Fruit fly (Drosophila melanogaster) whole organism, embryonic: Measurements from ENCODE around the gene Cchl.
A peak's percentile ranks its signal among the peaks of the same experiment; 100 is the strongest.

ENCODE experiments used
- Aef1 ChIP-seq: fragments of 200-800 bp; sonication (Bioruptor generic); IDR thresholded peaks from 3 replicates; pipeline ENCODE4 v1.3.6; 2022; ENCODE audit warnings: missing biosample characterization, missing genetic modification characterization
- Asciz ChIP-seq: fragments of 200-800 bp; sonication (Bioruptor generic); optimal IDR thresholded peaks from 2 replicates; lab custom pipeline; 2017; ENCODE audit warnings: missing biosample characterization, mild to moderate bottlenecking, missing genetic modification characterization, missing genetic modification reagents
- B-H2 ChIP-seq: fragments of 200-800 bp; sonication (Bioruptor generic); optimal IDR thresholded peaks from 2 replicates; lab custom pipeline; 2018; ENCODE audit warnings: missing biosample characterization, mild to moderate bottlenecking, missing genetic modification characterization
- CG1024 ChIP-seq: fragments of 200-800 bp; sonication (Bioruptor generic); IDR thresholded peaks from 2 replicates; pipeline ENCODE4 v1.3.6; 2022; ENCODE audit warnings: missing biosample characterization, missing genetic modification characterization
- CG10274 ChIP-seq: fragments of 200-800 bp; sonication (Bioruptor generic); optimal IDR thresholded peaks from 3 replicates; lab custom pipeline; 2017; ENCODE audit warnings: missing biosample characterization, mild to moderate bottlenecking, missing genetic modification characterization
- CG12071 ChIP-seq: fragments of 200-800 bp; sonication (Bioruptor generic); optimal IDR thresholded peaks from 3 replicates; lab custom pipeline; 2018; ENCODE audit warnings: missing biosample characterization, mild to moderate bottlenecking, missing genetic modification characterization
- CG12299 ChIP-seq: fragments of 200-800 bp; sonication (Bioruptor generic); optimal IDR thresholded peaks from 2 replicates; lab custom pipeline; 2018; ENCODE audit warnings: missing biosample characterization, mild to moderate bottlenecking, missing genetic modification characterization
- CG1233 ChIP-seq: fragments of 200-800 bp; sonication (Bioruptor generic); optimal IDR thresholded peaks from 4 replicates; lab custom pipeline; 2018; ENCODE audit warnings: missing biosample characterization, mild to moderate bottlenecking, missing genetic modification characterization
- CG17361 ChIP-seq: fragments of 200-800 bp; sonication (Bioruptor generic); IDR thresholded peaks from 3 replicates; pipeline ENCODE4 v1.3.6; 2022; ENCODE audit warnings: missing biosample characterization, missing genetic modification characterization
- CG17802 ChIP-seq: fragments of 200-800 bp; sonication (Bioruptor generic); optimal IDR thresholded peaks from 2 replicates; lab custom pipeline; 2018; ENCODE audit warnings: missing biosample characterization, mild to moderate bottlenecking, missing genetic modification characterization, moderate library complexity
- CG2199 ChIP-seq: fragments of 200-800 bp; sonication (Bioruptor generic); IDR thresholded peaks from 3 replicates; pipeline ENCODE4 v1.3.6; 2022; ENCODE audit warnings: missing biosample characterization, missing genetic modification characterization
- CG32532 ChIP-seq: fragments of 200-800 bp; sonication (Bioruptor generic); IDR thresholded peaks from 2 replicates; pipeline ENCODE4 v1.3.6; 2022; ENCODE audit warnings: missing biosample characterization, missing genetic modification characterization
- CG4360 ChIP-seq: fragments of 200-800 bp; sonication (Bioruptor generic); IDR thresholded peaks from 2 replicates; pipeline ENCODE4 v1.3.6; 2022; ENCODE audit warnings: missing biosample characterization, missing genetic modification characterization
- CG4424 ChIP-seq: fragments of 200-800 bp; sonication (Bioruptor generic); optimal IDR thresholded peaks from 3 replicates; lab custom pipeline; 2016; ENCODE audit warnings: missing biosample characterization, missing genetic modification characterization
- CG4820 ChIP-seq: fragments of 200-800 bp; sonication (Bioruptor generic); optimal IDR thresholded peaks from 3 replicates; lab custom pipeline; 2016; ENCODE audit warnings: missing biosample characterization, missing genetic modification characterization
- CG6654 ChIP-seq: fragments of 200-800 bp; sonication (Bioruptor generic); optimal IDR thresholded peaks from 2 replicates; lab custom pipeline; 2017; ENCODE audit warnings: missing biosample characterization, mild to moderate bottlenecking, missing genetic modification characterization
- CG6854 ChIP-seq: fragments of 200-800 bp; sonication (Bioruptor generic); optimal IDR thresholded peaks from 3 replicates; lab custom pipeline; 2017; ENCODE audit warnings: missing biosample characterization, mild to moderate bottlenecking, missing genetic modification characterization
- CG7372 ChIP-seq: fragments of 200-800 bp; sonication (Bioruptor generic); IDR thresholded peaks from 2 replicates; pipeline ENCODE4 v1.3.6; 2022; ENCODE audit warnings: missing biosample characterization, missing genetic modification characterization
- CG7745 ChIP-seq: fragments of 200-800 bp; sonication (Bioruptor generic); optimal IDR thresholded peaks from 2 replicates; lab custom pipeline; 2018; ENCODE audit warnings: missing biosample characterization, mild to moderate bottlenecking, missing genetic modification characterization, moderate library complexity
- CG8944 ChIP-seq: fragments of 200-800 bp; sonication (Bioruptor generic); optimal IDR thresholded peaks from 3 replicates; lab custom pipeline; 2016; ENCODE audit warnings: missing biosample characterization, missing genetic modification characterization
- CG9876 ChIP-seq: fragments of 200-800 bp; sonication (Bioruptor generic); optimal IDR thresholded peaks from 2 replicates; lab custom pipeline; 2016; ENCODE audit warnings: missing biosample characterization, missing genetic modification characterization
- CTCF ChIP-seq: fragments of 200-800 bp; sonication (Bioruptor generic); optimal IDR thresholded peaks from 2 replicates; lab custom pipeline; 2017; ENCODE audit warnings: missing biosample characterization, mild to moderate bottlenecking, missing genetic modification characterization, moderate library complexity
- Deaf1 ChIP-seq: fragments of 200-800 bp; optimal IDR thresholded peaks from 3 replicates; lab custom pipeline; 2019; ENCODE audit warnings: missing biosample characterization, mild to moderate bottlenecking, missing genetic modification characterization, moderate library complexity
- E2f1 ChIP-seq: fragments of 200-800 bp; sonication (Bioruptor generic); IDR thresholded peaks from 2 replicates; pipeline ENCODE4 v1.3.6; 2022; ENCODE audit warnings: missing biosample characterization, missing genetic modification characterization
- Hr39 ChIP-seq: fragments of >200 bp; optimal IDR thresholded peaks from 2 replicates; lab custom pipeline; 2017
- MBD-R2 ChIP-seq: fragments of 200-800 bp; sonication (Bioruptor generic); IDR thresholded peaks from 2 replicates; pipeline ENCODE4 v1.3.6; 2022; ENCODE audit warnings: missing biosample characterization, missing genetic modification characterization
- Meics ChIP-seq: fragments of 200-800 bp; sonication (Bioruptor generic); optimal IDR thresholded peaks from 2 replicates; lab custom pipeline; 2017; ENCODE audit warnings: missing biosample characterization, mild to moderate bottlenecking, missing genetic modification characterization
- ac ChIP-seq: fragments of 200-800 bp; sonication (Bioruptor generic); optimal IDR thresholded peaks from 3 replicates; lab custom pipeline; 2017; ENCODE audit warnings: missing biosample characterization, mild to moderate bottlenecking, missing genetic modification characterization
- bab2 ChIP-seq: fragments of 200-800 bp; sonication (Bioruptor generic); optimal IDR thresholded peaks from 2 replicates; lab custom pipeline; 2016; ENCODE audit warnings: missing biosample characterization, missing genetic modification characterization
- caup ChIP-seq: fragments of 200-800 bp; sonication (Bioruptor generic); optimal IDR thresholded peaks from 3 replicates; lab custom pipeline; 2017; ENCODE audit warnings: missing biosample characterization, mild to moderate bottlenecking, missing genetic modification characterization, moderate library complexity; ENCODE audit not compliant: severe bottlenecking
- corto ChIP-seq: fragments of 200-800 bp; sonication (Bioruptor generic); optimal IDR thresholded peaks from 2 replicates; lab custom pipeline; 2016; ENCODE audit warnings: missing biosample characterization, mild to moderate bottlenecking, missing genetic modification characterization, moderate library complexity
- dm ChIP-seq: fragments of 200-800 bp; sonication (Bioruptor generic); optimal IDR thresholded peaks from 3 replicates; lab custom pipeline; 2016; ENCODE audit warnings: missing biosample characterization, missing genetic modification characterization
- gce ChIP-seq: fragments of 200-800 bp; sonication (Bioruptor generic); IDR thresholded peaks from 3 replicates; pipeline ENCODE4 v1.3.6; 2022; ENCODE audit warnings: missing biosample characterization, missing genetic modification characterization
- h ChIP-seq: fragments of >200 bp; optimal IDR thresholded peaks from 2 replicates; lab custom pipeline; 2017
- hbn ChIP-seq: fragments of 200-800 bp; sonication (Bioruptor generic); IDR thresholded peaks from 2 replicates; pipeline ENCODE4 v1.3.6; 2022; ENCODE audit warnings: missing biosample characterization, missing genetic modification characterization; ENCODE audit not compliant: partially characterized antibody
- her ChIP-seq: fragments of 200-800 bp; sonication (Bioruptor generic); optimal IDR thresholded peaks from 2 replicates; lab custom pipeline; 2016; ENCODE audit warnings: missing biosample characterization, missing genetic modification characterization
- lov ChIP-seq, 2 experiments: fragments of 200-800 bp in 1 of 2; fragments of >200 bp in 1 of 2; sonication (Bioruptor generic) in 1 of 2; IDR thresholded peaks in 1 of 2; optimal IDR thresholded peaks in 1 of 2; 2 replicates in 1 of 2; 3 replicates in 1 of 2; pipeline versions ENCODE4 v1.3.6 to Lab custom; 2017 to 2022; ENCODE audit warnings: missing biosample characterization in 1 of 2, missing genetic modification characterization in 1 of 2
- mam ChIP-seq: fragments of 200-800 bp; sonication (Bioruptor generic); optimal IDR thresholded peaks from 3 replicates; lab custom pipeline; 2016; ENCODE audit warnings: missing biosample characterization, missing genetic modification characterization
- nerfin-2 ChIP-seq: fragments of 200-800 bp; sonication (Bioruptor generic); IDR thresholded peaks from 2 replicates; pipeline ENCODE4 v1.3.6; 2022; ENCODE audit warnings: missing biosample characterization, missing genetic modification characterization; ENCODE audit not compliant: partially characterized antibody
- ranshi ChIP-seq: fragments of 200-800 bp; sonication (Bioruptor generic); IDR thresholded peaks from 2 replicates; pipeline ENCODE4 v1.3.6; 2022; ENCODE audit warnings: missing biosample characterization, missing genetic modification characterization
- rib ChIP-seq: fragments of 200-800 bp; sonication (Bioruptor generic); IDR thresholded peaks from 2 replicates; pipeline ENCODE4 v1.3.6; 2022; ENCODE audit warnings: missing biosample characterization, missing genetic modification characterization
- stwl ChIP-seq: fragments of 200-800 bp; sonication (Bioruptor generic); optimal IDR thresholded peaks from 3 replicates; lab custom pipeline; 2018; ENCODE audit warnings: missing biosample characterization, mild to moderate bottlenecking, missing genetic modification characterization, moderate library complexity
- tx ChIP-seq: fragments of 200-800 bp; sonication (Bioruptor generic); optimal IDR thresholded peaks from 2 replicates; lab custom pipeline; 2016; ENCODE audit warnings: missing biosample characterization, missing genetic modification characterization

Cchl gene

dm6 chr3R:22026922-22027742 lies at the start of gene Cchl, which contains the start of gene ND-42 (continued):
- TF ChIP-seq CG1024 (GFP tag; lab: Robert Waterston, UW) (no peak), Asciz (GFP tag; lab: Kevin White, UChicago) (no peak), CG12071 (no peak), nerfin-2 (GFP tag; lab: Robert Waterston, UW) (no peak), E2f1 (GFP tag; lab: Robert Waterston, UW) (peak; percentile 51), tx (GFP tag; lab: Kevin White, UChicago) (peak; percentile 33), MBD-R2 (GFP tag; lab: Robert Waterston, UW) (peak; percentile 70), CG17802 (peak; percentile 14), gce (GFP tag; lab: Robert Waterston, UW) (no peak), Hr39 (lab: Kevin White, UChicago) (no peak), CG12299 (tag; lab: Kevin White, UChicago) (peak; percentile 64), caup (peak; percentile 75), CG17361 (peak; percentile 93), CG10274 (GFP tag; lab: Kevin White, UChicago) (no peak), Deaf1 (tag; lab: Kevin White, UChicago) (peak; percentile 49), bab2 (GFP tag; lab: Kevin White, UChicago) (peak; percentile 70), CG4360 (0 out of 2 replicates have a peak, but pooled peaks have one; percentile 44), ranshi (peak; percentile 72; the same call in 1 of the 2 replicates), mam (peak; percentile 78), CG4424 (GFP tag; lab: Kevin White, UChicago) (peak; percentile 84), h (lab: Kevin White, UChicago) (no peak), CG7745 (tag; lab: Kevin White, UChicago) (no peak), Meics (peak; percentile 83), dm (GFP tag; lab: Kevin White, UChicago) (peak; percentile 78), CG6654 (GFP tag; lab: Kevin White, UChicago) (no peak), CG32532 (GFP tag; lab: Robert Waterston, UW) (peak; percentile 73), B-H2 (GFP tag; lab: Kevin White, UChicago) (peak; percentile 88), CG6854 (peak; percentile 23), hbn (GFP tag; lab: Robert Waterston, UW) (peak; percentile 59; the same call in 1 of the 2 replicates), ac (GFP tag; lab: Kevin White, UChicago) (no peak), corto (GFP tag; lab: Kevin White, UChicago) (peak; percentile 71), CG4820 (GFP tag; lab: Kevin White, UChicago) (peak; percentile 74), CG8944 (peak; percentile 62), CG7372 (peak; percentile 62; the same call in 1 of the 2 replicates), Aef1 (GFP tag; lab: Robert Waterston, UW) (peak; percentile 73; the same call in 2 of the 3 replicates), her (GFP tag; lab: Kevin White, UChicago) (peak; percentile 51), CG1233 (GFP tag; lab: Kevin White, UChicago) (peak; percentile 74), lov (optimal IDR thresholded peaks at IDR 0.05; lab: Kevin White, UChicago) (no peak), lov (GFP tag; IDR thresholded peaks at IDR 0.05; lab: Robert Waterston, UW) (no peak), CG9876 (GFP tag; lab: Kevin White, UChicago) (no peak)
- TF ChIP-seq, all 482 proteins: peak for 354

- no peak for TF ChIP-seq rib (GFP tag; lab: Robert Waterston, UW)
- peak; percentile 88 for TF ChIP-seq CG2199 (GFP tag; lab: Robert Waterston, UW)
- TF ChIP-seq stwl (tag; lab: Kevin White, UChicago) = peak; percentile 85
- TF ChIP-seq CTCF = peak; percentile 53
These were observed 45.3 kb upstream of the Cchl start for dm6 chr3R:22072553-22072952.
